Fruit fly (Drosophila melanogaster): ENCODE results near the gene ChT.
A peak's percentile ranks its signal among the peaks of the same experiment; 100 is the strongest.

The ChT gene

dm6 chr3R:18658945-18659642 is 21.3 kb upstream of the ChT start, which contains the start of the genes CG31224 and CstF64 (continued):
- peak; percentile 53 for TF ChIP-seq sima (GFP tag; optimal IDR thresholded peaks at IDR 0.05)
- TF ChIP-seq CG7839 (tag; optimal IDR thresholded peaks at IDR 0.05): no peak
- TF ChIP-seq luna (GFP tag; optimal IDR thresholded peaks at IDR 0.05): peak; percentile 88
- peak; percentile 84 for TF ChIP-seq CG4282 (GFP tag; optimal IDR thresholded peaks at IDR 0.05)
- peak; percentile 68 for TF ChIP-seq Six4 (GFP tag; optimal IDR thresholded peaks at IDR 0.05)
- TF ChIP-seq Dad (GFP tag; optimal IDR thresholded peaks at IDR 0.05): peak; percentile 80
- peak; percentile 83 for TF ChIP-seq CG9609 (GFP tag; optimal IDR thresholded peaks at IDR 0.05)
- peak; percentile 89 for TF ChIP-seq jumu (GFP tag; optimal IDR thresholded peaks at IDR 0.05)
- TF ChIP-seq CG31441 (GFP tag; IDR thresholded peaks at IDR 0.05): no peak; the same call in 1 of the 2 replicates
- peak; percentile 79 for TF ChIP-seq CG9215 (GFP tag; IDR thresholded peaks at IDR 0.05)
- TF ChIP-seq gsb (GFP tag; IDR thresholded peaks at IDR 0.05): no peak
- TF ChIP-seq CG1832 (GFP tag; optimal IDR thresholded peaks at IDR 0.05): peak; percentile 48
- peak; percentile 82 for TF ChIP-seq pb (GFP tag; optimal IDR thresholded peaks at IDR 0.05)
- TF ChIP-seq CG15011 (GFP tag; optimal IDR thresholded peaks at IDR 0.05): no peak
- peak; percentile 81 for TF ChIP-seq CG6272 (GFP tag; IDR thresholded peaks at IDR 0.05)
- TF ChIP-seq CG10267 (tag; optimal IDR thresholded peaks at IDR 0.05): peak; percentile 97
- peak; percentile 68 for TF ChIP-seq CG4328 (GFP tag; optimal IDR thresholded peaks at IDR 0.05)
- no peak for TF ChIP-seq CG17912 (GFP tag; optimal IDR thresholded peaks at IDR 0.05)
- TF ChIP-seq CG15269 (tag; optimal IDR thresholded peaks at IDR 0.05): no peak
- TF ChIP-seq Camta (GFP tag; optimal IDR thresholded peaks at IDR 0.05): peak; percentile 84
- TF ChIP-seq corto (GFP tag; optimal IDR thresholded peaks at IDR 0.05): no peak
- no peak for TF ChIP-seq CG5180 (GFP tag; optimal IDR thresholded peaks at IDR 0.05)
- TF ChIP-seq CG8765 (GFP tag; IDR thresholded peaks at IDR 0.05): peak; percentile 79
- peak; percentile 82 for TF ChIP-seq fu2 (GFP tag; optimal IDR thresholded peaks at IDR 0.05)
- peak in 1 of 3 experiments; percentile 73 for TF ChIP-seq Stat92E (GFP tag; optimal IDR thresholded peaks at IDR 0.05)
- peak; percentile 46; the same call in 1 of the 2 replicates for TF ChIP-seq dimm (GFP tag; IDR thresholded peaks at IDR 0.05)
- TF ChIP-seq ase (GFP tag; IDR thresholded peaks at IDR 0.05): peak; percentile 72; the same call in 2 of the 3 replicates
- peak; percentile 71 for TF ChIP-seq wor (GFP tag; IDR thresholded peaks at IDR 0.05)
- TF ChIP-seq scrt (GFP tag; optimal IDR thresholded peaks at IDR 0.05): peak; percentile 43
- peak; percentile 67 for TF ChIP-seq oc (tag; optimal IDR thresholded peaks at IDR 0.05)
- peak; percentile 86 for TF ChIP-seq CG2712 (tag; optimal IDR thresholded peaks at IDR 0.05)
- no peak for TF ChIP-seq sqz (GFP tag; optimal IDR thresholded peaks at IDR 0.05)
- no peak for TF ChIP-seq HLH4C (GFP tag; IDR thresholded peaks at IDR 0.05; ENCODE audit: partially characterized antibody)
- TF ChIP-seq CG6683 (GFP tag; optimal IDR thresholded peaks at IDR 0.05): peak; percentile 59
- peak; percentile 89 for TF ChIP-seq CG12942 (GFP tag; optimal IDR thresholded peaks at IDR 0.05)
- TF ChIP-seq fd3F (GFP tag; optimal IDR thresholded peaks at IDR 0.05): peak; percentile 71
- no peak for TF ChIP-seq CG17568 (GFP tag; optimal IDR thresholded peaks at IDR 0.05)
- no peak for TF ChIP-seq sc (optimal IDR thresholded peaks at IDR 0.05)
- TF ChIP-seq sc (GFP tag; optimal IDR thresholded peaks at IDR 0.05): peak; percentile 74
- TF ChIP-seq MESR4 (GFP tag; optimal IDR thresholded peaks at IDR 0.05): peak; percentile 93
- peak; percentile 42 for TF ChIP-seq CG6654 (GFP tag; optimal IDR thresholded peaks at IDR 0.05)
- TF ChIP-seq CG1233 (GFP tag; optimal IDR thresholded peaks at IDR 0.05): peak; percentile 70
- peak; percentile 64 for TF ChIP-seq Hmx (GFP tag; optimal IDR thresholded peaks at IDR 0.05)
- TF ChIP-seq Xbp1 (GFP tag; optimal IDR thresholded peaks at IDR 0.05): peak; percentile 87
- no peak for TF ChIP-seq CG12071 (GFP tag; optimal IDR thresholded peaks at IDR 0.05)
- TF ChIP-seq Chrac-16 (GFP tag; optimal IDR thresholded peaks at IDR 0.05): peak; percentile 86
- TF ChIP-seq grau (tag; optimal IDR thresholded peaks at IDR 0.05): peak; percentile 81
- peak; percentile 72 for TF ChIP-seq klu (GFP tag; IDR thresholded peaks at IDR 0.05)
- TF ChIP-seq croc (GFP tag; conservative IDR thresholded peaks at IDR 0.05): peak; percentile 55
- TF ChIP-seq Elba2 (GFP tag; optimal IDR thresholded peaks at IDR 0.05): peak; percentile 67
